Worm (Caenorhabditis elegans): ENCODE measurements around the gene cpna-1.

Gene cpna-1

DNA sequence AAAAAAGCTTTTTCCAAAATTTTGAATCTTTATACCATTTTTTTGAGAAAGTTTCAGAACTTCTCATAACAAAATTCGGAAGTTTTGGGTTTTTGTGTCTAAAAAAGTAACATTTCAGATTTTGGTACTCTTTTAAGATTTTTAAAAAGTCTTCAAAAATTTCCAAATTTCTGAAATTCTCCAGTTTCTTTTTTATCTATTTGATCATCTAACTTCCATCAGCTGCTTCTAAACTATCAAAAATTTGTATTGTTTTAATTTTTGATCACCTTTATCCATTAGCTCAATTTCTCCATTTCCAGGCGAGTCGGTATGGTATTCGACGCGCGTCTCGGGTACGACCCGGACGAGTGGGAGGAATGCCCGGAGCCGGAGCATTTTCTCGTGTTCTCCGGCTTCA, at the start of gene cpna-1:
Gene cpna-1 (plus strand): TSS at position 301 of the 400 bp plus-strand sequence.
- no peak for TF ChIP-seq nhr-77 (tag; optimal IDR thresholded peaks at IDR 0.05)
- TF ChIP-seq lin-13 (GFP tag; optimal IDR thresholded peaks at IDR 0.05), result no peak
- TF ChIP-seq Y55F3AM.14 (GFP tag; optimal IDR thresholded peaks at IDR 0.05), result no peak
- no peak for TF ChIP-seq nhr-25 (tag; optimal IDR thresholded peaks at IDR 0.05)
- no peak for TF ChIP-seq lsy-2 (tag; optimal IDR thresholded peaks at IDR 0.05)
- TF ChIP-seq ztf-11 (tag; optimal IDR thresholded peaks at IDR 0.05), result no peak
- no peak for TF ChIP-seq sma-3 (GFP tag; optimal IDR thresholded peaks at IDR 0.05)

DNA sequence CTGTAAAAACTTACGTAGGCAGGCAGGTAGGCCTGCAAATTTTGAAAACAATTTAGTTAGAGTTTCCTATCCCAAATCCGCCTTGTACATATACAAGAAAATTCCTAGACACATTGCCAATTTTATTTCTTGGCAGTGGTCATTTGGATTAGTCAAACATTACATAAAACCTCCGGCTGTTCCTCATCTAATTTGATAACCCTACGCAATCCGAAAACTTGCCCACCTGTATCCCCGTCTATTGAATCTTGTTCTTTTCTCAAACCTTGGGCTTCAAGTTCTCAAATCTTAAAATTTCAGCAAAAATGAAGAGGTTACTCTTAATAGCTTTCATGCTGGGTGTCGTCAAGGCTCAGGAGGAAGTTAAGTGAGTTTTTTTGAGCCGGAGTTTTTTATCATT, 40.4 kb upstream of the cpna-1 start, which contains the start of gene F56D3.1:
Gene F56D3.1 (plus strand): TSS at position 301 of the 400 bp plus-strand sequence.
- TF ChIP-seq lin-13 (GFP tag; optimal IDR thresholded peaks at IDR 0.05) (no peak), sma-9 (GFP tag; optimal IDR thresholded peaks at IDR 0.05) (no peak), sma-9 (tag; optimal IDR thresholded peaks at IDR 0.05) (no peak), nhr-21 (tag; optimal IDR thresholded peaks at IDR 0.05) (no peak), crh-2 (tag; optimal IDR thresholded peaks at IDR 0.05) (no peak), nhr-12 (tag; optimal IDR thresholded peaks at IDR 0.05) (no peak), sem-4 (tag; optimal IDR thresholded peaks at IDR 0.05) (no peak), lsy-2 (tag; optimal IDR thresholded peaks at IDR 0.05) (no peak), C34F6.9 (tag; optimal IDR thresholded peaks at IDR 0.05) (no peak), peb-1 (tag; optimal IDR thresholded peaks at IDR 0.05) (no peak)

DNA sequence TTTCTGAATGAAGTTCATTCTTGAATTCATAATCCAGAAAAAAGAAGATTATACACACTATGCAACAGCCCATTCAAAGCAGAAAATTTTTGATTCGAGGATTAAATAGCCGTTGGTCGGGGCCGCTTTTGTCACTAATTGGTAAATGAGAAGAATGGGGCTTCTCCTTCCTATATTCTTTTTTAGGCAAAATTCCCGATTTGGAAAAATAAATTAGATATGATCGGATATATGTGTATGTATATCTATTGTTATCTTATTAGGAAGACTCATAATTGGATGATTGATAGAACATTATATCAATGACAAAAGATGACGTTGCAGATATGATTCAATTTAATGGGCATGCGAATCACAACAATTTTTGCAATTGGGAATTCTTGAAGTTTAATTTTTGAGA, 36.3 kb upstream of the cpna-1 start:
- no peak for TF ChIP-seq C34F6.9 (tag; optimal IDR thresholded peaks at IDR 0.05)
- TF ChIP-seq egl-27 (tag; optimal IDR thresholded peaks at IDR 0.05), result no peak
- TF ChIP-seq nhr-25 (tag; optimal IDR thresholded peaks at IDR 0.05), result no peak

DNA sequence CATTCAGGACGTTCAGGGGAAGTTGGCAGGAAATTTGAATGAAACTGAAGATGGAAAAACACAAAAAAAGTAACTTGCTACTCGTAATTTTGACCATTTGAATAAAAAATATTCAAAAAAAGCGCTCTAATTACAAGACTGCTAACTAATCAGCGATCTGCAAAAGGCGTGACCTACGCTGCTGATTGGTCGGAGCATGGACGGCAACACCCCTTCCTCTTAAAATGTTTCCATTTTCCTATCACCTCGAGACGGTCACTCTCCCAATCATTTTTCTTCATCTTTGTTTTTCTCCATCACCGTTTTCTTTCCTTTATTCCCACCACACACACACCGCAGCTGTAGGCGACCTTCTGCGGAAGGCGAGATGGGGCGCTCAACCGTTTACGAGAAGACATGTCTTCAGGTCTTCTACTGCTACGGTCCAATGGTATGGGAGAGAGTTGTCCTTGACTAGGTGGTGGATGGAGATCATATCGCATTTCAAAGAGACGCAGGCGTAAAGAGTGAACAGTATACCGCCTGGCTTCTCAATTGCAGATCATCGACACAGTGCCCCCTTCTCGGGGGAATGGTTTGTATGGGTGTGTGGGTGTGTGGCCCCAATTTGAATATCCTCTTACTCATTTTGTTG, 34.8 kb upstream of the cpna-1 start:
- TF ChIP-seq nhr-129 (tag; optimal IDR thresholded peaks at IDR 0.05) (peak; percentile 26), C34F6.9 (tag; optimal IDR thresholded peaks at IDR 0.05) (peak; percentile 16), unc-62 (GFP tag; optimal IDR thresholded peaks at IDR 0.05) (no peak), fos-1 (tag; optimal IDR thresholded peaks at IDR 0.05) (peak; percentile 31), nhr-25 (tag; optimal IDR thresholded peaks at IDR 0.05) (peak; percentile 87), alr-1 (tag; optimal IDR thresholded peaks at IDR 0.05) (no peak), unc-39 (tag; optimal IDR thresholded peaks at IDR 0.05) (no peak), gmeb-1 (tag; optimal IDR thresholded peaks at IDR 0.05) (no peak), aly-2 (tag; optimal IDR thresholded peaks at IDR 0.05) (no peak), ceh-16 (tag; optimal IDR thresholded peaks at IDR 0.05) (peak; percentile 39), sma-9 (GFP tag; optimal IDR thresholded peaks at IDR 0.05) (no peak), sma-9 (tag; optimal IDR thresholded peaks at IDR 0.05) (no peak), nhr-21 (tag; optimal IDR thresholded peaks at IDR 0.05) (peak; percentile 17), F13H6.1 (tag; optimal IDR thresholded peaks at IDR 0.05) (no peak), nhr-23 (tag; optimal IDR thresholded peaks at IDR 0.05) (no peak), nhr-12 (tag; optimal IDR thresholded peaks at IDR 0.05) (no peak), unc-55 (GFP tag; optimal IDR thresholded peaks at IDR 0.05) (no peak), ztf-11 (tag; optimal IDR thresholded peaks at IDR 0.05) (no peak), Y55F3AM.14 (GFP tag; optimal IDR thresholded peaks at IDR 0.05) (no peak), nhr-6 (tag; optimal IDR thresholded peaks at IDR 0.05) (no peak), sma-3 (GFP tag; optimal IDR thresholded peaks at IDR 0.05) (peak; percentile 9), zag-1 (tag; optimal IDR thresholded peaks at IDR 0.05) (no peak), ceh-82 (tag; optimal IDR thresholded peaks at IDR 0.05) (no peak), snpc-4 (tag; optimal IDR thresholded peaks at IDR 0.05) (no peak), blmp-1 (tag; optimal IDR thresholded peaks at IDR 0.05; ENCODE audit: insufficient read depth) (peak; percentile 33), ama-1 (optimal IDR thresholded peaks at IDR 0.05) (no peak)

DNA sequence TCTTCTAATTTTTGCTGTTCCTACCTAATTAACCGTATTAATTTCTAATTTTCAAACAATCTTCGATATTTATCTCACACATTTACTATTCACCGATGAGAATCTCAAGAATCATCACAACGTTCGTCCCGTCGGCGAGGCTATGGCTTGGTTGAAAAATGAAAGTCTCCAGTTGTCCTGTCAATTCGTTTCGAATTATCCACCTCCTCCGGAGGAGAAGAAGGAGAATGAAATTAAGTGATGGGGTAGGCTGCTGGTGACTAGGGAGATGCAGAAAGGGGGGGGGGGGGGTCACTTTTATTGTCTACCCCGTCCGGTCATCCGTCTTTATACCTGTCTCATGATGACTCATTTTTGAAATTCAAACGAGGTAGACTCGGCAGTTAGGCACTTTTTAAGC, 33.6 kb upstream of the cpna-1 start:
- TF ChIP-seq unc-55 (GFP tag; optimal IDR thresholded peaks at IDR 0.05) (no peak), sma-3 (GFP tag; optimal IDR thresholded peaks at IDR 0.05) (no peak), fos-1 (tag; optimal IDR thresholded peaks at IDR 0.05) (no peak), lin-39 (tag; optimal IDR thresholded peaks at IDR 0.05) (no peak)
